Worm (Caenorhabditis elegans) whole organism, L1 larva: ENCODE measurements around the gene R07B7.12.

ENCODE experiments used
- C34B4.2 ChIP-seq: sonication (generic microtip); optimal IDR thresholded peaks from 2 replicates; lab custom pipeline; 2017; ENCODE audit warnings: mild to moderate bottlenecking, missing genetic modification characterization, missing compliant biosample characterization
- alr-1 ChIP-seq: fragments of 200-800 bp; sonication (Bioruptor generic); optimal IDR thresholded peaks from 2 replicates; lab custom pipeline; 2018; ENCODE audit warnings: borderline replicate concordance, mild to moderate bottlenecking, missing genetic modification characterization, missing compliant biosample characterization
- aly-2 ChIP-seq: fragments of 150-350 bp; optimal IDR thresholded peaks from 2 replicates; lab custom pipeline; 2014; ENCODE audit warnings: missing biosample characterization, missing genetic modification characterization
- ama-1 ChIP-seq: fragments of 150-350 bp; optimal IDR thresholded peaks from 2 replicates; lab custom pipeline; 2014
- blmp-1 ChIP-seq: fragments of 150-350 bp; optimal IDR thresholded peaks from 2 replicates; lab custom pipeline; 2014; ENCODE audit warnings: missing biosample characterization, missing genetic modification characterization
- ceh-8 ChIP-seq: fragments of 200-800 bp; sonication (Bioruptor generic); optimal IDR thresholded peaks from 2 replicates; lab custom pipeline; 2018; ENCODE audit warnings: mild to moderate bottlenecking, missing genetic modification characterization, moderate library complexity, missing compliant biosample characterization
- ceh-90 ChIP-seq: sonication (generic microtip); optimal IDR thresholded peaks from 2 replicates; lab custom pipeline; 2016; ENCODE audit warnings: missing genetic modification characterization, missing compliant biosample characterization
- ces-1 ChIP-seq: fragments of 150-350 bp; optimal IDR thresholded peaks from 2 replicates; lab custom pipeline; 2014; ENCODE audit warnings: missing biosample characterization, missing genetic modification reagents, missing genetic modification characterization
- dsc-1 ChIP-seq: sonication (generic microtip); optimal IDR thresholded peaks from 2 replicates; lab custom pipeline; 2016; ENCODE audit warnings: mild to moderate bottlenecking, missing genetic modification characterization, missing compliant biosample characterization
- efl-1 ChIP-seq, 4 experiments: fragments of 150-350 bp; optimal IDR thresholded peaks in 3 of 4; peaks in 1 of 4; 1 replicate in 1 of 4; 2 replicates in 3 of 4; lab custom pipeline; 2014; ENCODE audit warnings: missing biosample characterization in 2 of 4, missing genetic modification characterization in 2 of 4, missing genetic modification reagents in 2 of 4
- elt-2 ChIP-seq: sonication (generic microtip); optimal IDR thresholded peaks from 2 replicates; lab custom pipeline; 2016; ENCODE audit warnings: missing genetic modification characterization, mild to moderate bottlenecking, inconsistent platforms, missing compliant biosample characterization, missing genetic modification reagents
- fkh-4 ChIP-seq: sonication (generic microtip); optimal IDR thresholded peaks from 2 replicates; lab custom pipeline; 2016; ENCODE audit warnings: missing compliant biosample characterization, missing genetic modification characterization, borderline replicate concordance
- fos-1 ChIP-seq: fragments of 150-350 bp; optimal IDR thresholded peaks from 2 replicates; lab custom pipeline; 2014; ENCODE audit warnings: missing biosample characterization, missing genetic modification characterization
- hlh-17 ChIP-seq: fragments of 200-800 bp; sonication (Bioruptor generic); optimal IDR thresholded peaks from 2 replicates; lab custom pipeline; 2018; ENCODE audit warnings: missing genetic modification characterization, mild to moderate bottlenecking, missing compliant biosample characterization, moderate library complexity, borderline replicate concordance
- irx-1 ChIP-seq: sonication (generic microtip); optimal IDR thresholded peaks from 2 replicates; lab custom pipeline; 2016; ENCODE audit warnings: missing genetic modification characterization, missing compliant biosample characterization
- isw-1 ChIP-seq: fragments of 200-800 bp; sonication (Bioruptor generic); IDR thresholded peaks from 2 replicates; pipeline ENCODE4 v1.3.6; 2022; ENCODE audit warnings: missing genetic modification characterization, missing compliant biosample characterization
- lin-13 ChIP-seq: fragments of 150-350 bp; optimal IDR thresholded peaks from 2 replicates; lab custom pipeline; 2014; ENCODE audit warnings: missing biosample characterization, missing genetic modification reagents, missing genetic modification characterization
- lin-14 ChIP-seq: fragments of 200-800 bp; sonication (Bioruptor generic); optimal IDR thresholded peaks from 2 replicates; lab custom pipeline; 2018; ENCODE audit warnings: mild to moderate bottlenecking, missing genetic modification characterization, moderate library complexity, missing compliant biosample characterization
- lin-35 ChIP-seq, 2 experiments: fragments of 150-350 bp; optimal IDR thresholded peaks; 2 replicates each; lab custom pipeline; 2014; ENCODE audit warnings: missing biosample characterization in 2 of 2, missing genetic modification characterization in 2 of 2, missing genetic modification reagents in 2 of 2
- lsy-2 ChIP-seq, 2 experiments: fragments of 150-350 bp; optimal IDR thresholded peaks; 2 replicates each; lab custom pipeline; 2014; ENCODE audit warnings: missing biosample characterization in 2 of 2, missing genetic modification characterization in 2 of 2
- mab-9 ChIP-seq: fragments of 200-800 bp; sonication (Bioruptor generic); IDR thresholded peaks from 2 replicates; pipeline ENCODE4 v1.3.6; 2022; ENCODE audit warnings: missing genetic modification reagents, missing genetic modification characterization, missing compliant biosample characterization
- mdl-1 ChIP-seq, 2 experiments: fragments of 150-350 bp; optimal IDR thresholded peaks; 2 replicates each; lab custom pipeline; 2014 to 2017; ENCODE audit warnings: missing biosample characterization in 2 of 2, missing genetic modification characterization in 2 of 2, inconsistent platforms in 1 of 2
- mef-2 ChIP-seq: fragments of 150-350 bp; optimal IDR thresholded peaks from 2 replicates; lab custom pipeline; 2014; ENCODE audit warnings: missing biosample characterization, missing genetic modification characterization
- mep-1 ChIP-seq: fragments of 150-350 bp; optimal IDR thresholded peaks from 2 replicates; lab custom pipeline; 2014; ENCODE audit warnings: missing biosample characterization, missing genetic modification characterization
- nhr-11 ChIP-seq: fragments of 150-350 bp; optimal IDR thresholded peaks from 2 replicates; lab custom pipeline; 2014; ENCODE audit warnings: missing biosample characterization, missing genetic modification characterization
- nhr-19 ChIP-seq: fragments of 200-800 bp; sonication (Bioruptor generic); conservative IDR thresholded peaks from 2 replicates; pipeline ENCODE4 v1.3.6; 2022; ENCODE audit warnings: missing genetic modification characterization, missing compliant biosample characterization
- nhr-20 ChIP-seq: sonication (generic microtip); optimal IDR thresholded peaks from 2 replicates; lab custom pipeline; 2016; ENCODE audit warnings: mild to moderate bottlenecking, missing genetic modification characterization, missing compliant biosample characterization
- nhr-237 ChIP-seq: fragments of 150-350 bp; optimal IDR thresholded peaks from 2 replicates; lab custom pipeline; 2014; ENCODE audit warnings: missing biosample characterization, missing genetic modification characterization
- nhr-71 ChIP-seq: sonication (generic microtip); optimal IDR thresholded peaks from 2 replicates; lab custom pipeline; 2016; ENCODE audit warnings: mild to moderate bottlenecking, missing genetic modification characterization, moderate library complexity, missing compliant biosample characterization
- nhr-76 ChIP-seq: sonication (generic microtip); optimal IDR thresholded peaks from 2 replicates; lab custom pipeline; 2017; ENCODE audit warnings: missing biosample characterization, missing genetic modification characterization
- nhr-77 ChIP-seq: fragments of 150-350 bp; optimal IDR thresholded peaks from 2 replicates; lab custom pipeline; 2014; ENCODE audit warnings: missing biosample characterization, missing genetic modification characterization
- nhr-85 ChIP-seq: sonication (generic microtip); peaks from one replicate; lab custom pipeline; 2016; ENCODE audit warnings: missing genetic modification characterization, inconsistent platforms, missing compliant biosample characterization
- nhr-90 ChIP-seq: sonication (generic microtip); optimal IDR thresholded peaks from 2 replicates; lab custom pipeline; 2016; ENCODE audit warnings: mild to moderate bottlenecking, missing genetic modification characterization, missing compliant biosample characterization; ENCODE audit not compliant: poor library complexity
- pag-3 ChIP-seq: sonication (generic microtip); optimal IDR thresholded peaks from 2 replicates; lab custom pipeline; 2017; ENCODE audit warnings: missing genetic modification characterization, mild to moderate bottlenecking, missing compliant biosample characterization, antibody characterized with exemption, borderline replicate concordance; ENCODE audit not compliant: insufficient read depth
- pax-3 ChIP-seq: fragments of 200-800 bp; sonication (Bioruptor generic); optimal IDR thresholded peaks from 2 replicates; lab custom pipeline; 2018; ENCODE audit warnings: mild to moderate bottlenecking, missing genetic modification characterization, moderate library complexity, missing compliant biosample characterization
- pqm-1 ChIP-seq: sonication (generic microtip); optimal IDR thresholded peaks from 3 replicates; lab custom pipeline; 2017; ENCODE audit warnings: missing biosample characterization, missing genetic modification characterization
- rnt-1 ChIP-seq: sonication (generic microtip); optimal IDR thresholded peaks from 2 replicates; lab custom pipeline; 2016; ENCODE audit warnings: mild to moderate bottlenecking, missing genetic modification characterization, moderate library complexity, missing compliant biosample characterization
- snpc-4 ChIP-seq: fragments of 150-350 bp; optimal IDR thresholded peaks from 2 replicates; lab custom pipeline; 2014; ENCODE audit warnings: missing biosample characterization, missing genetic modification characterization
- snu-23 ChIP-seq: sonication (generic microtip); optimal IDR thresholded peaks from 2 replicates; lab custom pipeline; 2016; ENCODE audit warnings: missing genetic modification characterization, missing compliant biosample characterization
- sox-4 ChIP-seq: sonication (generic microtip); optimal IDR thresholded peaks from 2 replicates; lab custom pipeline; 2016; ENCODE audit warnings: missing genetic modification characterization, missing compliant biosample characterization
- sup-37 ChIP-seq: fragments of 200-800 bp; sonication (Bioruptor generic); optimal IDR thresholded peaks from 2 replicates; lab custom pipeline; 2018; ENCODE audit warnings: mild to moderate bottlenecking, missing genetic modification characterization, missing compliant biosample characterization
- swsn-7 ChIP-seq: sonication (generic microtip); optimal IDR thresholded peaks from 2 replicates; lab custom pipeline; 2016; ENCODE audit warnings: missing genetic modification characterization, missing compliant biosample characterization
- tlp-1 ChIP-seq: fragments of 150-350 bp; optimal IDR thresholded peaks from 2 replicates; lab custom pipeline; 2014; ENCODE audit warnings: missing biosample characterization, missing genetic modification characterization
- unc-130 ChIP-seq: fragments of 150-350 bp; optimal IDR thresholded peaks from 2 replicates; lab custom pipeline; 2017; ENCODE audit warnings: missing biosample characterization, missing genetic modification characterization, inconsistent platforms
- unc-62 ChIP-seq: fragments of 150-350 bp; optimal IDR thresholded peaks from 2 replicates; lab custom pipeline; 2014; ENCODE audit warnings: missing biosample characterization, missing genetic modification reagents, missing genetic modification characterization
- xbp-1 ChIP-seq: sonication (generic microtip); optimal IDR thresholded peaks from 2 replicates; lab custom pipeline; 2016; ENCODE audit warnings: missing genetic modification characterization, missing compliant biosample characterization
- zag-1 ChIP-seq: fragments of 150-350 bp; optimal IDR thresholded peaks from 2 replicates; lab custom pipeline; 2014; ENCODE audit warnings: missing biosample characterization, missing genetic modification characterization
- ztf-4 ChIP-seq: fragments of 150-350 bp; optimal IDR thresholded peaks from 2 replicates; lab custom pipeline; 2014; ENCODE audit warnings: missing biosample characterization, missing genetic modification characterization

Gene R07B7.12

ce11 chrV:12065859-12066258 is 23.0 kb upstream of the R07B7.12 start (continued):
- peak; percentile 40 to 60 for TF ChIP-seq lsy-2 (tag; optimal IDR thresholded peaks at IDR 0.05; lab: Kevin White, UChicago)
- peak; percentile 34 for TF ChIP-seq snu-23
- TF ChIP-seq snpc-4 (tag; lab: Kevin White, UChicago), result no peak
- peak; percentile 20 to 57 for TF ChIP-seq lin-35 (GFP tag; optimal IDR thresholded peaks at IDR 0.05; lab: Kevin White, UChicago)
- TF ChIP-seq nhr-76 (tag; lab: Kevin White, UChicago), result no peak
- no peak for TF ChIP-seq ceh-90 (tag; lab: Kevin White, UChicago)
- no peak for TF ChIP-seq mab-9 (GFP tag; lab: Robert Waterston, UW)
- TF ChIP-seq nhr-90, result peak; percentile 14
- no peak for TF ChIP-seq dsc-1 (tag; lab: Kevin White, UChicago)
- peak; percentile 34 for TF ChIP-seq blmp-1 (tag; lab: Kevin White, UChicago)
- TF ChIP-seq pax-3 (tag; lab: Kevin White, UChicago), result peak; percentile 52
- no peak for TF ChIP-seq unc-130 (tag; lab: Kevin White, UChicago)
- peak; percentile 19 for TF ChIP-seq xbp-1
- TF ChIP-seq nhr-11 (tag; lab: Kevin White, UChicago), result no peak
- no peak for TF ChIP-seq C34B4.2 (tag; lab: Kevin White, UChicago)
- TF ChIP-seq irx-1 (tag; lab: Kevin White, UChicago), result no peak
- no peak for TF ChIP-seq isw-1 (GFP tag; lab: Robert Waterston, UW)
- peak; percentile 54 for TF ChIP-seq mep-1
- TF ChIP-seq lin-14 (GFP tag; lab: Kevin White, UChicago), result no peak
- peak; percentile 25 for TF ChIP-seq nhr-71
- TF ChIP-seq ces-1, result no peak

ce11 chrV:12068437-12068836 is 20.4 kb upstream of the R07B7.12 start, which contains the start of gene kmo-2:
TSS of gene kmo-2 (minus strand) at chrV:12068537.
- no peak for TF ChIP-seq elt-2
- no peak for TF ChIP-seq sup-37 (GFP tag; lab: Kevin White, UChicago)
- TF ChIP-seq swsn-7 (tag; lab: Kevin White, UChicago), result no peak
- TF ChIP-seq mdl-1 (tag; optimal IDR thresholded peaks at IDR 0.05; lab: Kevin White, UChicago), result no peak
- TF ChIP-seq sox-4 (tag; lab: Kevin White, UChicago), result no peak
- TF ChIP-seq isw-1 (GFP tag; lab: Robert Waterston, UW), result no peak
- no peak for TF ChIP-seq nhr-20
- TF ChIP-seq nhr-237 (tag; lab: Kevin White, UChicago), result no peak
- TF ChIP-seq aly-2 (tag; lab: Kevin White, UChicago), result no peak
- no peak for TF ChIP-seq ama-1 (lab: Kevin White, UChicago)
- TF ChIP-seq tlp-1 (tag; lab: Kevin White, UChicago), result no peak
- no peak for TF ChIP-seq xbp-1
- TF ChIP-seq ceh-90 (tag; lab: Kevin White, UChicago), result no peak
- no peak for TF ChIP-seq rnt-1
- no peak for TF ChIP-seq nhr-19
- TF ChIP-seq ztf-4, result no peak
- no peak for TF ChIP-seq pqm-1
- no peak for TF ChIP-seq nhr-76 (tag; lab: Kevin White, UChicago)

ce11 chrV:12070419-12070818 is 18.5 kb upstream of the R07B7.12 start, which contains the start of gene kmo-1:
TSS of gene kmo-1 (minus strand) at chrV:12070519.
- TF ChIP-seq alr-1 (tag; lab: Kevin White, UChicago) (no peak), mef-2 (tag; lab: Kevin White, UChicago) (no peak), hlh-17 (GFP tag; lab: Kevin White, UChicago) (no peak)

ce11 chrV:12071483-12071882 is 17.4 kb upstream of the R07B7.12 start:
- TF ChIP-seq nhr-77 (tag; lab: Kevin White, UChicago) (no peak), pax-3 (tag; lab: Kevin White, UChicago) (no peak), efl-1 (optimal IDR thresholded peaks at IDR 0.05; lab: Kevin White, UChicago) (no peak), efl-1 (GFP tag; optimal IDR thresholded peaks at IDR 0.05 in 1 of 2; lab: Kevin White, UChicago) (no peak), zag-1 (tag; lab: Kevin White, UChicago) (no peak), fos-1 (no peak), blmp-1 (tag; lab: Kevin White, UChicago) (peak; percentile 72), ceh-8 (no peak), pag-3 (tag; lab: Kevin White, UChicago) (no peak), lsy-2 (tag; optimal IDR thresholded peaks at IDR 0.05; lab: Kevin White, UChicago) (no peak), lin-13 (GFP tag; lab: Kevin White, UChicago) (no peak), lin-14 (GFP tag; lab: Kevin White, UChicago) (peak; percentile 81), fkh-4 (no peak), nhr-237 (tag; lab: Kevin White, UChicago) (no peak), sup-37 (GFP tag; lab: Kevin White, UChicago) (no peak), irx-1 (tag; lab: Kevin White, UChicago) (no peak), nhr-85 (peak; percentile 94), nhr-19 (peak; percentile 17; the same call in 1 of the 2 replicates), unc-62 (GFP tag; lab: Kevin White, UChicago) (no peak), nhr-90 (no peak)
